Worm (Caenorhabditis elegans) whole organism, L1 larva: Measurements from ENCODE around the gene T15B7.14.

Experiments
- C34B4.2 ChIP-seq: sonication (generic microtip); optimal IDR thresholded peaks from 2 replicates; lab custom pipeline; 2017; ENCODE audit warnings: mild to moderate bottlenecking, missing genetic modification characterization, missing compliant biosample characterization
- F16B12.6 ChIP-seq: fragments of 150-350 bp; optimal IDR thresholded peaks from 2 replicates; lab custom pipeline; 2014; ENCODE audit warnings: missing biosample characterization, missing genetic modification characterization
- aha-1 ChIP-seq: fragments of 150-350 bp; optimal IDR thresholded peaks from 2 replicates; lab custom pipeline; 2014; ENCODE audit warnings: missing biosample characterization, missing genetic modification characterization
- aly-2 ChIP-seq: fragments of 150-350 bp; optimal IDR thresholded peaks from 2 replicates; lab custom pipeline; 2014; ENCODE audit warnings: missing biosample characterization, missing genetic modification characterization
- blmp-1 ChIP-seq: fragments of 150-350 bp; optimal IDR thresholded peaks from 2 replicates; lab custom pipeline; 2014; ENCODE audit warnings: missing biosample characterization, missing genetic modification characterization
- ceh-63 ChIP-seq: fragments of 200-800 bp; sonication (Bioruptor generic); optimal IDR thresholded peaks from 2 replicates; lab custom pipeline; 2018; ENCODE audit warnings: mild to moderate bottlenecking, missing genetic modification characterization, missing compliant biosample characterization
- ceh-88 ChIP-seq: fragments of 200-800 bp; sonication (Bioruptor generic); IDR thresholded peaks from 2 replicates; pipeline ENCODE4 v1.3.6; 2022; ENCODE audit warnings: missing genetic modification characterization, missing compliant biosample characterization
- ceh-90 ChIP-seq: sonication (generic microtip); optimal IDR thresholded peaks from 2 replicates; lab custom pipeline; 2016; ENCODE audit warnings: missing genetic modification characterization, missing compliant biosample characterization
- ces-1 ChIP-seq: fragments of 150-350 bp; optimal IDR thresholded peaks from 2 replicates; lab custom pipeline; 2014; ENCODE audit warnings: missing biosample characterization, missing genetic modification reagents, missing genetic modification characterization
- dsc-1 ChIP-seq: sonication (generic microtip); optimal IDR thresholded peaks from 2 replicates; lab custom pipeline; 2016; ENCODE audit warnings: mild to moderate bottlenecking, missing genetic modification characterization, missing compliant biosample characterization
- efl-1 ChIP-seq, 4 experiments: fragments of 150-350 bp; optimal IDR thresholded peaks in 3 of 4; peaks in 1 of 4; 1 replicate in 1 of 4; 2 replicates in 3 of 4; lab custom pipeline; 2014; ENCODE audit warnings: missing biosample characterization in 2 of 4, missing genetic modification characterization in 2 of 4, missing genetic modification reagents in 2 of 4
- efl-3 ChIP-seq: fragments of 200-800 bp; sonication (Bioruptor generic); optimal IDR thresholded peaks from 2 replicates; lab custom pipeline; 2018; ENCODE audit warnings: mild to moderate bottlenecking, missing genetic modification characterization, missing compliant biosample characterization
- egl-13 ChIP-seq: sonication (generic microtip); optimal IDR thresholded peaks from 2 replicates; lab custom pipeline; 2016; ENCODE audit warnings: missing genotype, missing genetic modification reagents, missing genetic modification characterization, missing compliant biosample characterization
- egl-27 ChIP-seq, 2 experiments: fragments of 150-350 bp in 1 of 2; sonication (generic microtip); optimal IDR thresholded peaks; 3 replicates each; lab custom pipeline; 2017 to 2018; ENCODE audit warnings: missing biosample characterization in 2 of 2, missing genetic modification characterization in 2 of 2, missing genetic modification reagents in 2 of 2
- ets-5 ChIP-seq: fragments of 200-800 bp; sonication (Bioruptor generic); IDR thresholded peaks from 2 replicates; pipeline ENCODE4 v1.3.6; 2022; ENCODE audit warnings: missing genetic modification characterization, missing compliant biosample characterization
- fkh-10 ChIP-seq: sonication (generic microtip); optimal IDR thresholded peaks from 2 replicates; lab custom pipeline; 2017; ENCODE audit warnings: missing biosample characterization, missing genetic modification reagents, missing genetic modification characterization
- fkh-4 ChIP-seq: sonication (generic microtip); optimal IDR thresholded peaks from 2 replicates; lab custom pipeline; 2016; ENCODE audit warnings: missing compliant biosample characterization, missing genetic modification characterization, borderline replicate concordance
- irx-1 ChIP-seq: sonication (generic microtip); optimal IDR thresholded peaks from 2 replicates; lab custom pipeline; 2016; ENCODE audit warnings: missing genetic modification characterization, missing compliant biosample characterization
- isw-1 ChIP-seq: fragments of 200-800 bp; sonication (Bioruptor generic); IDR thresholded peaks from 2 replicates; pipeline ENCODE4 v1.3.6; 2022; ENCODE audit warnings: missing genetic modification characterization, missing compliant biosample characterization
- jun-1 ChIP-seq: fragments of 150-350 bp; optimal IDR thresholded peaks from 2 replicates; lab custom pipeline; 2014; ENCODE audit warnings: missing biosample characterization, missing genetic modification reagents, missing genetic modification characterization
- lin-13 ChIP-seq: fragments of 150-350 bp; optimal IDR thresholded peaks from 2 replicates; lab custom pipeline; 2014; ENCODE audit warnings: missing biosample characterization, missing genetic modification reagents, missing genetic modification characterization
- lin-14 ChIP-seq: fragments of 200-800 bp; sonication (Bioruptor generic); optimal IDR thresholded peaks from 2 replicates; lab custom pipeline; 2018; ENCODE audit warnings: mild to moderate bottlenecking, missing genetic modification characterization, moderate library complexity, missing compliant biosample characterization
- lin-35 ChIP-seq, 2 experiments: fragments of 150-350 bp; optimal IDR thresholded peaks; 2 replicates each; lab custom pipeline; 2014; ENCODE audit warnings: missing biosample characterization in 2 of 2, missing genetic modification characterization in 2 of 2, missing genetic modification reagents in 2 of 2
- lin-39 ChIP-seq: fragments of 150-350 bp; optimal IDR thresholded peaks from 2 replicates; lab custom pipeline; 2014; ENCODE audit warnings: missing biosample characterization, missing genetic modification reagents, missing genetic modification characterization
- mab-9 ChIP-seq: fragments of 200-800 bp; sonication (Bioruptor generic); IDR thresholded peaks from 2 replicates; pipeline ENCODE4 v1.3.6; 2022; ENCODE audit warnings: missing genetic modification reagents, missing genetic modification characterization, missing compliant biosample characterization
- mdl-1 ChIP-seq, 2 experiments: fragments of 150-350 bp; optimal IDR thresholded peaks; 2 replicates each; lab custom pipeline; 2014 to 2017; ENCODE audit warnings: missing biosample characterization in 2 of 2, missing genetic modification characterization in 2 of 2, inconsistent platforms in 1 of 2
- mep-1 ChIP-seq: fragments of 150-350 bp; optimal IDR thresholded peaks from 2 replicates; lab custom pipeline; 2014; ENCODE audit warnings: missing biosample characterization, missing genetic modification characterization
- nhr-11 ChIP-seq: fragments of 150-350 bp; optimal IDR thresholded peaks from 2 replicates; lab custom pipeline; 2014; ENCODE audit warnings: missing biosample characterization, missing genetic modification characterization
- nhr-12 ChIP-seq: sonication (generic microtip); optimal IDR thresholded peaks from 2 replicates; lab custom pipeline; 2017; ENCODE audit warnings: missing biosample characterization, missing genetic modification characterization
- nhr-19 ChIP-seq: fragments of 200-800 bp; sonication (Bioruptor generic); conservative IDR thresholded peaks from 2 replicates; pipeline ENCODE4 v1.3.6; 2022; ENCODE audit warnings: missing genetic modification characterization, missing compliant biosample characterization
- nhr-20 ChIP-seq: sonication (generic microtip); optimal IDR thresholded peaks from 2 replicates; lab custom pipeline; 2016; ENCODE audit warnings: mild to moderate bottlenecking, missing genetic modification characterization, missing compliant biosample characterization
- nhr-28 ChIP-seq: fragments of 150-350 bp; optimal IDR thresholded peaks from 2 replicates; lab custom pipeline; 2014; ENCODE audit warnings: missing biosample characterization, missing genetic modification characterization
- nhr-47 ChIP-seq: sonication (generic microtip); optimal IDR thresholded peaks from 2 replicates; lab custom pipeline; 2016; ENCODE audit warnings: mild to moderate bottlenecking, missing genetic modification characterization, moderate library complexity, missing compliant biosample characterization
- nhr-71 ChIP-seq: sonication (generic microtip); optimal IDR thresholded peaks from 2 replicates; lab custom pipeline; 2016; ENCODE audit warnings: mild to moderate bottlenecking, missing genetic modification characterization, moderate library complexity, missing compliant biosample characterization
- nhr-76 ChIP-seq: sonication (generic microtip); optimal IDR thresholded peaks from 2 replicates; lab custom pipeline; 2017; ENCODE audit warnings: missing biosample characterization, missing genetic modification characterization
- nhr-77 ChIP-seq: fragments of 150-350 bp; optimal IDR thresholded peaks from 2 replicates; lab custom pipeline; 2014; ENCODE audit warnings: missing biosample characterization, missing genetic modification characterization
- pag-3 ChIP-seq: sonication (generic microtip); optimal IDR thresholded peaks from 2 replicates; lab custom pipeline; 2017; ENCODE audit warnings: missing genetic modification characterization, mild to moderate bottlenecking, missing compliant biosample characterization, antibody characterized with exemption, borderline replicate concordance; ENCODE audit not compliant: insufficient read depth
- pax-3 ChIP-seq: fragments of 200-800 bp; sonication (Bioruptor generic); optimal IDR thresholded peaks from 2 replicates; lab custom pipeline; 2018; ENCODE audit warnings: mild to moderate bottlenecking, missing genetic modification characterization, moderate library complexity, missing compliant biosample characterization
- snpc-4 ChIP-seq: fragments of 150-350 bp; optimal IDR thresholded peaks from 2 replicates; lab custom pipeline; 2014; ENCODE audit warnings: missing biosample characterization, missing genetic modification characterization
- snu-23 ChIP-seq: sonication (generic microtip); optimal IDR thresholded peaks from 2 replicates; lab custom pipeline; 2016; ENCODE audit warnings: missing genetic modification characterization, missing compliant biosample characterization
- sox-4 ChIP-seq: sonication (generic microtip); optimal IDR thresholded peaks from 2 replicates; lab custom pipeline; 2016; ENCODE audit warnings: missing genetic modification characterization, missing compliant biosample characterization
- sptf-1 ChIP-seq: fragments of 150-350 bp; optimal IDR thresholded peaks from 2 replicates; lab custom pipeline; 2014; ENCODE audit warnings: missing biosample characterization, missing genetic modification characterization
- sup-37 ChIP-seq: fragments of 200-800 bp; sonication (Bioruptor generic); optimal IDR thresholded peaks from 2 replicates; lab custom pipeline; 2018; ENCODE audit warnings: mild to moderate bottlenecking, missing genetic modification characterization, missing compliant biosample characterization
- unc-130 ChIP-seq: fragments of 150-350 bp; optimal IDR thresholded peaks from 2 replicates; lab custom pipeline; 2017; ENCODE audit warnings: missing biosample characterization, missing genetic modification characterization, inconsistent platforms
- unc-62 ChIP-seq: fragments of 150-350 bp; optimal IDR thresholded peaks from 2 replicates; lab custom pipeline; 2014; ENCODE audit warnings: missing biosample characterization, missing genetic modification reagents, missing genetic modification characterization
- unc-86 ChIP-seq: sonication (generic microtip); optimal IDR thresholded peaks from 2 replicates; lab custom pipeline; 2016; ENCODE audit warnings: missing genetic modification characterization, missing compliant biosample characterization
- xbp-1 ChIP-seq: sonication (generic microtip); optimal IDR thresholded peaks from 2 replicates; lab custom pipeline; 2016; ENCODE audit warnings: missing genetic modification characterization, missing compliant biosample characterization
- zag-1 ChIP-seq: fragments of 150-350 bp; optimal IDR thresholded peaks from 2 replicates; lab custom pipeline; 2014; ENCODE audit warnings: missing biosample characterization, missing genetic modification characterization
- zip-4 ChIP-seq: fragments of 200-800 bp; sonication (Bioruptor generic); optimal IDR thresholded peaks from 2 replicates; lab custom pipeline; 2018; ENCODE audit warnings: mild to moderate bottlenecking, missing genetic modification characterization, moderate library complexity, missing compliant biosample characterization
- ztf-11 ChIP-seq, 2 experiments: sonication (generic microtip); optimal IDR thresholded peaks; 2 replicates each; lab custom pipeline; 2016 to 2017; ENCODE audit warnings: missing genetic modification characterization in 2 of 2, missing biosample characterization in 1 of 2, missing compliant biosample characterization in 1 of 2
- ztf-4 ChIP-seq: fragments of 150-350 bp; optimal IDR thresholded peaks from 2 replicates; lab custom pipeline; 2014; ENCODE audit warnings: missing biosample characterization, missing genetic modification characterization

Gene T15B7.14

DNA sequence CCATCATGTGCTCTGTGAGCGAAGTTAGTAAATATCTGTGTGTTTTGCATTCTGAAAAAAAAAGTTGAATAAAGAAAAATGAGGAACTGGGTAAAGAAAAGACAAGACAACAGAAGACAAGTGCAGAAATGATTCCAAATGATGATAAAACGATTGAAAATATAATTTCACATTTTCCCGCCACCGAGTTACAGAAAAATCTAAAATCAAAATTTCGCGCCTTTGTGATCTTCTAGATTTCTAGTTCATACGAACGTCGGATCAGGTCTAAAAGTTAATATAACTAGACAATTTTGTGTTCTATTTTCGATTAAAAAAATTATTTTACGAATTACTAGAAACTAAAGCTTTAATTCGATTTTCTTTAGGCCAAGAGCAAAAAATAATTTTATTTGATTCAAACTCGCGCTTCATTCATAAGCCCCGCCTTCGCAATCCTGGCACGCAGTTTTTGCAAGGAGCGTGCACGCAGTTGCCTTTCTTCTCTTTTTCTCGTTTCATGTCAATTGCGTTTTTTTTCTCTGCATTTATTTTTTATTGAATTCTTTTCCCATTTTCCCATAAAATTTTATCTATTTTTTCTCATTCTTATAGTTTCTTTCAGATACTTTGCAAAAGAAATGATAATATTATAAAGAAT, 50.2 kb downstream of the T15B7.14 start, which contains the start of the genes spn-4 and spe-39 (continued):
- no peak for TF ChIP-seq nhr-28 (tag; lab: Kevin White, UChicago)
- TF ChIP-seq nhr-77 (tag; lab: Kevin White, UChicago) = no peak
- TF ChIP-seq sptf-1 (tag; lab: Kevin White, UChicago) = no peak
- TF ChIP-seq xbp-1 (tag; lab: Kevin White, UChicago) = peak; percentile 79
- peak; percentile 69 for TF ChIP-seq egl-13 (tag; lab: Kevin White, UChicago)
- peak; percentile 84 for TF ChIP-seq nhr-20
- TF ChIP-seq nhr-19 (GFP tag; lab: Robert Waterston, UW) = peak; percentile 73
- TF ChIP-seq blmp-1 = peak; percentile 66
- no peak for TF ChIP-seq ces-1 (GFP tag; lab: Kevin White, UChicago)
- peak; percentile 9 for TF ChIP-seq ztf-4 (tag; lab: Kevin White, UChicago)
- no peak for TF ChIP-seq C34B4.2 (tag; lab: Kevin White, UChicago)
- TF ChIP-seq mdl-1 (tag; optimal IDR thresholded peaks at IDR 0.05; lab: Kevin White, UChicago) = peak in 1 of 2 experiments; percentile 65
- peak; percentile 71 to 95 for TF ChIP-seq efl-1 (optimal IDR thresholded peaks at IDR 0.05; lab: Kevin White, UChicago)
- TF ChIP-seq efl-1 (GFP tag; optimal IDR thresholded peaks at IDR 0.05 in 1 of 2; lab: Kevin White, UChicago) = peak; percentile 93 to 99
- no peak for TF ChIP-seq egl-27 (tag; optimal IDR thresholded peaks at IDR 0.05; lab: Kevin White, UChicago)
- no peak for TF ChIP-seq pag-3 (tag; lab: Kevin White, UChicago)
- TF ChIP-seq unc-130 (tag; lab: Kevin White, UChicago) = peak; percentile 95
- peak; percentile 80 for TF ChIP-seq lin-13 (GFP tag; lab: Kevin White, UChicago)
- peak; percentile 28 for TF ChIP-seq fkh-4 (tag; lab: Kevin White, UChicago)
- TF ChIP-seq ztf-11 (tag; optimal IDR thresholded peaks at IDR 0.05; lab: Kevin White, UChicago) = peak in 1 of 2 experiments; percentile 72
- peak; percentile 81 for TF ChIP-seq mep-1 (tag; lab: Kevin White, UChicago)
- peak; percentile 93 to 97 for TF ChIP-seq lin-35 (GFP tag; optimal IDR thresholded peaks at IDR 0.05; lab: Kevin White, UChicago)
- peak; percentile 68 for TF ChIP-seq lin-14
- no peak for TF ChIP-seq zip-4 (GFP tag; lab: Kevin White, UChicago)
- peak; percentile 70 for TF ChIP-seq sox-4 (tag; lab: Kevin White, UChicago)
- TF ChIP-seq zag-1 (tag; lab: Kevin White, UChicago) = no peak
- TF ChIP-seq ets-5 (GFP tag; lab: Robert Waterston, UW) = no peak
- peak; percentile 87 for TF ChIP-seq nhr-47 (tag; lab: Kevin White, UChicago)
- TF ChIP-seq nhr-11 (tag; lab: Kevin White, UChicago) = peak; percentile 25
- no peak for TF ChIP-seq nhr-12
- TF ChIP-seq unc-86 (tag; lab: Kevin White, UChicago) = peak; percentile 66
- TF ChIP-seq ceh-88 = no peak
- peak; percentile 86 for TF ChIP-seq nhr-71 (tag; lab: Kevin White, UChicago)
- peak; percentile 67 for TF ChIP-seq irx-1 (tag; lab: Kevin White, UChicago)
- TF ChIP-seq isw-1 = peak; percentile 62
- TF ChIP-seq pax-3 (tag; lab: Kevin White, UChicago) = no peak
- TF ChIP-seq ceh-90 (tag; lab: Kevin White, UChicago) = peak; percentile 46
- no peak for TF ChIP-seq aha-1 (tag; lab: Kevin White, UChicago)
- TF ChIP-seq unc-62 (GFP tag; lab: Kevin White, UChicago) = no peak
- peak; percentile 28 for TF ChIP-seq F16B12.6 (tag; lab: Kevin White, UChicago)
- no peak for TF ChIP-seq ceh-63 (GFP tag; lab: Kevin White, UChicago)
- peak; percentile 84 for TF ChIP-seq dsc-1 (tag; lab: Kevin White, UChicago)
- TF ChIP-seq snpc-4 (tag; lab: Kevin White, UChicago) = peak; percentile 88
- peak; percentile 84 for TF ChIP-seq snu-23 (GFP tag; lab: Kevin White, UChicago)
- TF ChIP-seq aly-2 (tag; lab: Kevin White, UChicago) = peak; percentile 54
- TF ChIP-seq efl-3 (GFP tag; lab: Kevin White, UChicago) = no peak
- peak; percentile 80 for TF ChIP-seq lin-39 (tag; lab: Kevin White, UChicago)
- TF ChIP-seq mab-9 (GFP tag; lab: Robert Waterston, UW) = peak; percentile 20; the same call in 1 of the 2 replicates
- TF ChIP-seq fkh-10 = peak; percentile 3
- peak; percentile 61 for TF ChIP-seq jun-1
- peak; percentile 51 for TF ChIP-seq nhr-76 (tag; lab: Kevin White, UChicago)
- TF ChIP-seq sup-37 (GFP tag; lab: Kevin White, UChicago) = no peak
